Fruit fly (Drosophila melanogaster): ENCODE results near the gene CG33764.

Gene CG33764

dm6 chr3L:4286784-4287183, 19.5 kb upstream of the CG33764 start, which contains the start of gene TfIIEbeta (continued):
- TF ChIP-seq cas (GFP tag; IDR thresholded peaks at IDR 0.05), result no peak
- TF ChIP-seq usp (GFP tag; optimal IDR thresholded peaks at IDR 0.05), result no peak
- peak; percentile 24 for TF ChIP-seq fd96Cb (tag; optimal IDR thresholded peaks at IDR 0.05)
- no peak for TF ChIP-seq Trl (optimal IDR thresholded peaks at IDR 0.05)
- TF ChIP-seq Trl (GFP tag; optimal IDR thresholded peaks at IDR 0.05), result no peak
- TF ChIP-seq CG10431 (GFP tag; optimal IDR thresholded peaks at IDR 0.05), result peak; percentile 25
- peak; percentile 38 for TF ChIP-seq Dp (GFP tag; optimal IDR thresholded peaks at IDR 0.05)
- peak; percentile 25 for TF ChIP-seq Oli (tag; optimal IDR thresholded peaks at IDR 0.05)
- TF ChIP-seq crp (GFP tag; optimal IDR thresholded peaks at IDR 0.05), result peak; percentile 68 to 92
- TF ChIP-seq dimm (GFP tag; IDR thresholded peaks at IDR 0.05), result no peak
- no peak for TF ChIP-seq CG12299 (tag; optimal IDR thresholded peaks at IDR 0.05)
- TF ChIP-seq Dek (tag; optimal IDR thresholded peaks at IDR 0.05), result no peak
- peak; percentile 1 for TF ChIP-seq sug (tag; optimal IDR thresholded peaks at IDR 0.05)
- TF ChIP-seq CG2129 (GFP tag; IDR thresholded peaks at IDR 0.05; ENCODE audit: partially characterized antibody), result no peak
- TF ChIP-seq CoRest (tag; optimal IDR thresholded peaks at IDR 0.05), result peak; percentile 42
- TF ChIP-seq ems (GFP tag; optimal IDR thresholded peaks at IDR 0.05), result no peak
- no peak for TF ChIP-seq p53 (GFP tag; optimal IDR thresholded peaks at IDR 0.05)
- TF ChIP-seq Abd-B (GFP tag; optimal IDR thresholded peaks at IDR 0.05), result peak; percentile 3
- no peak for TF ChIP-seq fu2 (GFP tag; optimal IDR thresholded peaks at IDR 0.05)
- TF ChIP-seq gfzf (GFP tag; optimal IDR thresholded peaks at IDR 0.05), result no peak
- peak; percentile 6 for TF ChIP-seq CG4617 (GFP tag; optimal IDR thresholded peaks at IDR 0.05; ENCODE audit: borderline replicate concordance)
- no peak for TF ChIP-seq CG1832 (GFP tag; optimal IDR thresholded peaks at IDR 0.05)
- no peak for TF ChIP-seq tin (GFP tag; optimal IDR thresholded peaks at IDR 0.05)
- no peak for TF ChIP-seq Atf6 (GFP tag; IDR thresholded peaks at IDR 0.05)
- TF ChIP-seq dm (GFP tag; optimal IDR thresholded peaks at IDR 0.05), result no peak
- peak; percentile 25 for TF ChIP-seq Sry-β (GFP tag; optimal IDR thresholded peaks at IDR 0.05)
- TF ChIP-seq CG1603 (tag; optimal IDR thresholded peaks at IDR 0.05), result no peak
- TF ChIP-seq CG5180 (GFP tag; optimal IDR thresholded peaks at IDR 0.05), result no peak
- peak; percentile 28 for TF ChIP-seq Asciz (GFP tag; optimal IDR thresholded peaks at IDR 0.05)
- TF ChIP-seq trem (tag; optimal IDR thresholded peaks at IDR 0.05), result peak; percentile 33
- no peak for TF ChIP-seq CG11695 (GFP tag; IDR thresholded peaks at IDR 0.05)
- peak; percentile 34 for TF ChIP-seq CG15269 (tag; optimal IDR thresholded peaks at IDR 0.05)
- TF ChIP-seq CG3995 (GFP tag; optimal IDR thresholded peaks at IDR 0.05), result no peak
- peak; percentile 42; the same call in 1 of the 2 replicates for TF ChIP-seq amos (GFP tag; IDR thresholded peaks at IDR 0.05; ENCODE audit: partially characterized antibody)
- TF ChIP-seq CG8359 (GFP tag; optimal IDR thresholded peaks at IDR 0.05; ENCODE audit: borderline replicate concordance), result no peak
- no peak for TF ChIP-seq CG6791 (GFP tag; IDR thresholded peaks at IDR 0.05; ENCODE audit: partially characterized antibody)
- TF ChIP-seq CG6683 (GFP tag; optimal IDR thresholded peaks at IDR 0.05), result no peak
- TF ChIP-seq Pdp1 (GFP tag; optimal IDR thresholded peaks at IDR 0.05), result no peak
- no peak for TF ChIP-seq pros (GFP tag; optimal IDR thresholded peaks at IDR 0.05)
- peak; percentile 60 for TF ChIP-seq CG12391 (tag; optimal IDR thresholded peaks at IDR 0.05)
- peak; percentile 20 for TF ChIP-seq bcd (GFP tag; optimal IDR thresholded peaks at IDR 0.05)
- TF ChIP-seq Hsf (GFP tag; optimal IDR thresholded peaks at IDR 0.05), result no peak
- TF ChIP-seq CG13296 (GFP tag; optimal IDR thresholded peaks at IDR 0.05), result peak; percentile 7
- no peak for TF ChIP-seq CG9727 (GFP tag; optimal IDR thresholded peaks at IDR 0.05)
- TF ChIP-seq corto (GFP tag; optimal IDR thresholded peaks at IDR 0.05), result no peak
- peak; percentile 46 for TF ChIP-seq vvl (GFP tag; IDR thresholded peaks at IDR 0.05)
- TF ChIP-seq CG8924 (tag; optimal IDR thresholded peaks at IDR 0.05), result peak; percentile 38
- peak; percentile 39 for TF ChIP-seq phol (tag; optimal IDR thresholded peaks at IDR 0.05)
- peak; percentile 11 for TF ChIP-seq Nf-YC (tag; optimal IDR thresholded peaks at IDR 0.05)
- TF ChIP-seq Blimp-1 (GFP tag; optimal IDR thresholded peaks at IDR 0.05), result peak; percentile 25
